Worm (Caenorhabditis elegans) whole organism, early embryonic: Measurements from ENCODE around the gene sco-1.
A peak's percentile ranks its signal among the peaks of the same experiment; 100 is the strongest.

Experiments
- B0310.2 ChIP-seq: sonication (generic microtip); optimal IDR thresholded peaks from 2 replicates; lab custom pipeline; 2016; ENCODE audit warnings: mild to moderate bottlenecking, missing genetic modification characterization, missing compliant biosample characterization
- F13C5.2 ChIP-seq: sonication (generic microtip); optimal IDR thresholded peaks from 2 replicates; lab custom pipeline; 2017; ENCODE audit warnings: mild to moderate bottlenecking, missing genetic modification characterization, inconsistent platforms, missing compliant biosample characterization
- aly-1 ChIP-seq: sonication (generic microtip); optimal IDR thresholded peaks from 2 replicates; lab custom pipeline; 2016; ENCODE audit warnings: missing genetic modification characterization, missing compliant biosample characterization
- ama-1 ChIP-seq: fragments of 150-350 bp; optimal IDR thresholded peaks from 2 replicates; lab custom pipeline; 2014
- ceh-13 ChIP-seq: fragments of 200-800 bp; sonication (Bioruptor generic); optimal IDR thresholded peaks from 2 replicates; lab custom pipeline; 2018; ENCODE audit warnings: mild to moderate bottlenecking, missing genetic modification characterization, missing compliant biosample characterization
- ceh-36 ChIP-seq: sonication (generic microtip); optimal IDR thresholded peaks from 2 replicates; lab custom pipeline; 2016; ENCODE audit warnings: missing genetic modification characterization, inconsistent platforms, missing compliant biosample characterization
- ets-7 ChIP-seq: sonication (generic microtip); optimal IDR thresholded peaks from 2 replicates; lab custom pipeline; 2016; ENCODE audit warnings: missing genotype, missing genetic modification characterization, missing compliant biosample characterization
- flt-1 ChIP-seq: fragments of 200-800 bp; sonication (Bioruptor generic); IDR thresholded peaks from 2 replicates; pipeline ENCODE4 v1.3.6; 2022; ENCODE audit warnings: missing genetic modification characterization, missing compliant biosample characterization
- hmbx-1 ChIP-seq: sonication (generic microtip); optimal IDR thresholded peaks from 2 replicates; lab custom pipeline; 2016; ENCODE audit warnings: mild to moderate bottlenecking, missing genetic modification characterization, missing compliant biosample characterization
- hmg-4 ChIP-seq: fragments of 200-800 bp; sonication (Bioruptor generic); optimal IDR thresholded peaks from 2 replicates; lab custom pipeline; 2018; ENCODE audit warnings: mild to moderate bottlenecking, missing genetic modification characterization, missing compliant biosample characterization
- hnd-1 ChIP-seq: sonication (generic microtip); optimal IDR thresholded peaks from 2 replicates; lab custom pipeline; 2016; ENCODE audit warnings: missing genetic modification characterization, missing compliant biosample characterization
- pes-1 ChIP-seq: fragments of 200-800 bp; sonication (Bioruptor generic); IDR thresholded peaks from 2 replicates; pipeline ENCODE4 v1.3.6; 2022; ENCODE audit warnings: missing genetic modification reagents, missing genetic modification characterization, missing compliant biosample characterization
- scrt-1 ChIP-seq: fragments of 200-800 bp; sonication (Bioruptor generic); IDR thresholded peaks from 2 replicates; pipeline ENCODE4 v1.3.6; 2022; ENCODE audit warnings: missing genetic modification characterization, missing compliant biosample characterization
- sea-1 ChIP-seq: fragments of 200-800 bp; sonication (Bioruptor generic); conservative IDR thresholded peaks from 2 replicates; pipeline ENCODE4 v1.3.6; 2022; ENCODE audit warnings: missing genetic modification characterization, missing compliant biosample characterization
- tbx-11 ChIP-seq: fragments of 200-800 bp; sonication (Bioruptor generic); IDR thresholded peaks from 2 replicates; pipeline ENCODE4 v1.3.6; 2022; ENCODE audit warnings: missing genetic modification characterization, missing compliant biosample characterization
- tbx-37 ChIP-seq: fragments of 200-800 bp; sonication (Bioruptor generic); conservative IDR thresholded peaks from 2 replicates; pipeline ENCODE4 v1.3.6; 2022; ENCODE audit warnings: missing genetic modification reagents, missing genetic modification characterization, missing compliant biosample characterization
- tra-4 ChIP-seq: sonication (generic microtip); optimal IDR thresholded peaks from 2 replicates; lab custom pipeline; 2017; ENCODE audit warnings: missing genetic modification characterization, missing compliant biosample characterization

The sco-1 gene

DNA sequence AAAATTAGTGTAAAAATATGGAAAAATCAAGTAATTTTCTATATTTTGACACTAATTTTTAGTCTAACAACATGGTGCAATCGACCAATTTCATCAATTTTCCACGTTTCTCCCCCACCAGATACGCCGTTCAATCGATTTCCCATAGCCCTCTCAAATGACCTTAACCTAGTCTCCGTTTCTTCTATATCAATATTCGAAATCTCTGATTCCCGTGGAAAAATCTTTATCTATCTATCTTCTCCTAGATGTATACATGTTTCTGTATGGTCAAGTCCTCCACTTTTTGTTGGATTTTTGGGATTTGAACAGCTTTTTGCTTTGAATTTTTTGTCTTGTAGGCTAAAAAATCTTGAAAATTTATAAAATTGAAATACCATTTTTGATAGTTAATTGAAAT, 5.3 kb upstream of the sco-1 start:
- TF ChIP-seq scrt-1 (GFP tag; lab: Robert Waterston, UW) = no peak
- TF ChIP-seq ama-1 (lab: Kevin White, UChicago) = no peak
- no peak for TF ChIP-seq sea-1 (GFP tag; lab: Robert Waterston, UW)
- no peak for TF ChIP-seq hnd-1 (tag; lab: Kevin White, UChicago)
- no peak for TF ChIP-seq hmbx-1 (tag; lab: Kevin White, UChicago)
- TF ChIP-seq hmg-4 (GFP tag; lab: Kevin White, UChicago) = no peak
- no peak for TF ChIP-seq F13C5.2
- TF ChIP-seq tbx-37 (GFP tag; lab: Robert Waterston, UW) = no peak
- TF ChIP-seq ceh-36 (tag; lab: Kevin White, UChicago) = no peak
- TF ChIP-seq B0310.2 (tag; lab: Kevin White, UChicago) = no peak
- no peak for TF ChIP-seq flt-1 (GFP tag; lab: Robert Waterston, UW)
- no peak for TF ChIP-seq tbx-11 (GFP tag; lab: Robert Waterston, UW)
- TF ChIP-seq ets-7 = no peak

DNA sequence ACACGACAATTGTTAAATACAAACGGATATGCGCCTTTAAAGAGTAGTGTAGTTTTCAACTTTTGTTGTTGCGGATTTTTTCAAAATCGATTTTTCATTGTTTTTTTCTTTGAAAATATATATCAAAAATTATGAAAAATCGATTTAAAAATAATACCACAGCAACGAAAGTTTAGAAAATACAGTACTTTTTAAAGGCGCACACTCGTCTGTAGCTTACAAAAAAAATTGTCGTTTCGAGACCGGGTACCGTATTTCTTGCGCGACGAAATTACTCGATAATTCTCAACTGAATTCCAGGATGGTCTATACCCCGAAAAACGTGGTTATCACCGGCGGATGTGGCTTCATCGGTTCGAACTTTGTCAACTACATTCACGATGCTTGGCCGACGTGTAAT, 4.7 kb upstream of the sco-1 start, which contains the start of gene rml-4:
Gene rml-4 (plus strand): TSS at position 301 of the 400 bp plus-strand sequence.
- TF ChIP-seq tra-4 (tag; lab: Kevin White, UChicago) (no peak), ama-1 (lab: Kevin White, UChicago) (no peak), tbx-37 (GFP tag; lab: Robert Waterston, UW) (no peak), tbx-11 (GFP tag; lab: Robert Waterston, UW) (no peak), hnd-1 (tag; lab: Kevin White, UChicago) (no peak), sea-1 (GFP tag; lab: Robert Waterston, UW) (no peak), ceh-13 (no peak), ceh-36 (tag; lab: Kevin White, UChicago) (no peak), B0310.2 (tag; lab: Kevin White, UChicago) (no peak), hmbx-1 (tag; lab: Kevin White, UChicago) (no peak), ets-7 (no peak), F13C5.2 (no peak), pes-1 (GFP tag; lab: Robert Waterston, UW) (no peak), scrt-1 (GFP tag; lab: Robert Waterston, UW) (no peak), aly-1 (tag; lab: Kevin White, UChicago) (no peak), hmg-4 (GFP tag; lab: Kevin White, UChicago) (no peak), flt-1 (GFP tag; lab: Robert Waterston, UW) (no peak)

DNA sequence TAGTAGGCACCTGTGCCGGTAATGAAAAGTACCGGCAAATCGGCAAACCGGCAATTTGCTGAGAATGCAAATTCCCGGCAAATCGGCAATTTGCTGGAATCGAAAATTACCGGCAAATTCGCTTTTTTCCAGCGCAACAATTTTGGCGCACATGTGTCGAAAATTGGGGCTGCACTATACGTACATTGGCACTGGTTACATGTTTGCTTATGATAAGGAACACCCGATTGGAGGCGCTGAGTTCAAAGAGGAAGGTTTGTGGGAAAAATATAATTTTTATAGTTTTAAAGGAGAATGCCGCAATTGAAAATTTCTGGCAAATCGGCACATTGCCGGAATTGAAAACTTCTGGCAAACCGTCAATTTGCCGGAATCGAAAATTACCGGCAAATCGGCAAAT, 2.2 kb upstream of the sco-1 start:
- TF ChIP-seq pes-1 (GFP tag; lab: Robert Waterston, UW) (no peak), hmbx-1 (tag; lab: Kevin White, UChicago) (no peak), tra-4 (tag; lab: Kevin White, UChicago) (no peak), ama-1 (lab: Kevin White, UChicago) (no peak), flt-1 (GFP tag; lab: Robert Waterston, UW) (no peak), ets-7 (no peak), hmg-4 (GFP tag; lab: Kevin White, UChicago) (no peak), B0310.2 (tag; lab: Kevin White, UChicago) (no peak), tbx-11 (GFP tag; lab: Robert Waterston, UW) (no peak), ceh-36 (tag; lab: Kevin White, UChicago) (no peak)

ce11 chrII:4301307-4301706, 1.9 kb downstream of the sco-1 start, which contains the start of gene gtf-2F1:
gtf-2F1 (plus strand) TSS chrII:4301607.
- TF ChIP-seq ceh-13 (no peak), scrt-1 (GFP tag; lab: Robert Waterston, UW) (no peak), F13C5.2 (no peak), ama-1 (lab: Kevin White, UChicago) (no peak), tbx-11 (GFP tag; lab: Robert Waterston, UW) (no peak), ceh-36 (tag; lab: Kevin White, UChicago) (no peak), hnd-1 (tag; lab: Kevin White, UChicago) (no peak), hmbx-1 (tag; lab: Kevin White, UChicago) (no peak), sea-1 (GFP tag; lab: Robert Waterston, UW) (no peak), flt-1 (GFP tag; lab: Robert Waterston, UW) (no peak), hmg-4 (GFP tag; lab: Kevin White, UChicago) (no peak), tra-4 (tag; lab: Kevin White, UChicago) (no peak), tbx-37 (GFP tag; lab: Robert Waterston, UW) (no peak), pes-1 (GFP tag; lab: Robert Waterston, UW) (no peak), aly-1 (tag; lab: Kevin White, UChicago) (no peak), B0310.2 (tag; lab: Kevin White, UChicago) (no peak), ets-7 (no peak)

ce11 chrII:4306921-4307630, 7.6 kb downstream of the sco-1 start, which contains the start of gene Y52E8A.3:
Y52E8A.3 (minus strand) TSS chrII:4306971.
- no peak for TF ChIP-seq ama-1 (lab: Kevin White, UChicago)
- TF ChIP-seq tbx-11 (GFP tag; lab: Robert Waterston, UW) = no peak
- no peak for TF ChIP-seq ceh-13
- no peak for TF ChIP-seq ceh-36 (tag; lab: Kevin White, UChicago)
- TF ChIP-seq B0310.2 (tag; lab: Kevin White, UChicago) = no peak
- TF ChIP-seq pes-1 (GFP tag; lab: Robert Waterston, UW) = no peak
- no peak for TF ChIP-seq tbx-37 (GFP tag; lab: Robert Waterston, UW)
- TF ChIP-seq F13C5.2 = no peak
- TF ChIP-seq scrt-1 (GFP tag; lab: Robert Waterston, UW) = no peak
- no peak for TF ChIP-seq aly-1 (tag; lab: Kevin White, UChicago)
- no peak for TF ChIP-seq ets-7
- no peak for TF ChIP-seq hmg-4 (GFP tag; lab: Kevin White, UChicago)
- TF ChIP-seq sea-1 (GFP tag; lab: Robert Waterston, UW) = no peak

DNA sequence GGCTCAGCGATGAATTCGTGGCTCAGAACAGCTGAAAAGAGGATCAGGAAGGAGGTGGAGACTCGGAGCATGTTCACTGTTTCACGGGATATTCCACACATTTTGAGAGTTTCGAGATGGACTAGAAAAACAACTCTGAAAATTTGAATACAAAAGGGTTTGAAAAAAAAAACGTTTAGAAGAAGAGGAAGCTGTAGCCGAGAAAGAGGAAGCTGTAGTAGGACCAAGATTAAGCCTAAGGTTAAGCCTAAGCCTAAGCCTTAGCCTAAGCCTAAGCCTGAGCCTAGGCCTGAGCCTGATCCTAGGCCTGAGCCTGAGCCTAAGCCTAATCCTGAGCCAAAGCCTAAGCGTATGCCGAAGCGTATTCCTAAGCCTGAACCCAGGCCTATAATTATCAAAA, 12.7 kb downstream of the sco-1 start, which contains the start of gene plep-1:
Gene plep-1 (minus strand): TSS at position 101 of the 400 bp plus-strand sequence.
- no peak for TF ChIP-seq tbx-37 (GFP tag; lab: Robert Waterston, UW)
- TF ChIP-seq ceh-36 (tag; lab: Kevin White, UChicago) = peak; percentile 39
